Worm (Caenorhabditis elegans): ENCODE results near the gene F18C5.10.

- no peak for TF ChIP-seq klf-2 (GFP tag; conservative IDR thresholded peaks at IDR 0.05)
- no peak for TF ChIP-seq ztf-29 (GFP tag; IDR thresholded peaks at IDR 0.05)
- TF ChIP-seq med-1 (GFP tag; optimal IDR thresholded peaks at IDR 0.05; ENCODE audit: insufficient read depth), result no peak
- TF ChIP-seq flt-1 (GFP tag; IDR thresholded peaks at IDR 0.05), result no peak
- no peak for TF ChIP-seq tab-1 (GFP tag; IDR thresholded peaks at IDR 0.05)
- no peak for TF ChIP-seq T22C8.4 (GFP tag; IDR thresholded peaks at IDR 0.05)
- TF ChIP-seq cog-1 (tag; optimal IDR thresholded peaks at IDR 0.05), result no peak
These were observed 16.3 kb downstream of the F18C5.10 start, which contains the start of gene lron-15 for ce11 chrII:6544842-6545410.
